Fruit fly (Drosophila melanogaster): ENCODE results near the gene CG32055.
A peak's percentile ranks its signal among the peaks of the same experiment; 100 is the strongest.

The CG32055 gene

DNA sequence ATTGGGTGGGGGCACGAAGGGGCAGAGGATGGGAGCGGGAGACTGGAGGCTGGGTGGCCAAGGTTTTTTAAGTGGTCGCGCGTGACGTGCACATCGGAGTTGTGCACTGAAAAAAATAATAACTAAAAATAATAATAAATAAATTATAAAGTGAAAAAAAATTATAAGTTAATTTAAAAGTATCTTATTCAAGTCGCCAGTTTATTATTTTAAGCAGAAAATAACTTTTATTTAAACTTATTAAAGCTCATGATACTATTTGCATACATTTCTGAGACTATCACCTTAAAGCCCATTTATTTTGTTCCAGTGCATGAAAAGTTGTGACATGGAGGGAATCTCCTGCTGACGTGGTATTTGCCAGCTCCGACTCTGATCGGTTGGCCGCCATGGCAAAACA is 22.3 kb upstream of the CG32055 start:
- TF ChIP-seq CG31627 (GFP tag; optimal IDR thresholded peaks at IDR 0.05): peak; percentile 8
- peak; percentile 43 for TF ChIP-seq OdsH (GFP tag; optimal IDR thresholded peaks at IDR 0.05)
- TF ChIP-seq CG4318 (GFP tag; optimal IDR thresholded peaks at IDR 0.05): peak; percentile 10
- TF ChIP-seq Hr39 (GFP tag; optimal IDR thresholded peaks at IDR 0.05): peak; percentile 5
- TF ChIP-seq CG9139 (GFP tag; optimal IDR thresholded peaks at IDR 0.05): peak; percentile 3
- TF ChIP-seq CG15336 (GFP tag; IDR thresholded peaks at IDR 0.05): peak; percentile 47; the same call in 1 of the 2 replicates
- no peak for TF ChIP-seq Blimp-1 (GFP tag; optimal IDR thresholded peaks at IDR 0.05)
- no peak for TF ChIP-seq CG16779 (tag; optimal IDR thresholded peaks at IDR 0.05)
- TF ChIP-seq acj6 (GFP tag; optimal IDR thresholded peaks at IDR 0.05): peak; percentile 24
- TF ChIP-seq ss (GFP tag; optimal IDR thresholded peaks at IDR 0.05): peak; percentile 24 to 53
- peak; percentile 51 for TF ChIP-seq achi (GFP tag; optimal IDR thresholded peaks at IDR 0.05)
- peak; percentile 21 for TF ChIP-seq Met (GFP tag; optimal IDR thresholded peaks at IDR 0.05)
- peak; percentile 66; the same call in 2 of the 3 replicates for TF ChIP-seq CG8119 (GFP tag; IDR thresholded peaks at IDR 0.05)
- peak; percentile 39 for TF ChIP-seq CG3032 (tag; optimal IDR thresholded peaks at IDR 0.05)
- peak; percentile 16 for TF ChIP-seq Hr4 (GFP tag; optimal IDR thresholded peaks at IDR 0.05)
- TF ChIP-seq eg (GFP tag; IDR thresholded peaks at IDR 0.05): no peak
- TF ChIP-seq Sox15 (GFP tag; optimal IDR thresholded peaks at IDR 0.05): peak; percentile 3
- peak; percentile 36 for TF ChIP-seq esn (GFP tag; optimal IDR thresholded peaks at IDR 0.05)
- no peak for TF ChIP-seq Lpt (GFP tag; optimal IDR thresholded peaks at IDR 0.05)
- TF ChIP-seq CG6792 (GFP tag; optimal IDR thresholded peaks at IDR 0.05): peak; percentile 31
- TF ChIP-seq svp (GFP tag): peak; percentile 41
- no peak for TF ChIP-seq CG11294 (GFP tag; IDR thresholded peaks at IDR 0.05)
- TF ChIP-seq CG8632 (GFP tag; optimal IDR thresholded peaks at IDR 0.05): peak; percentile 46
- TF ChIP-seq CG10669 (GFP tag; optimal IDR thresholded peaks at IDR 0.05): no peak
- peak; percentile 51 for TF ChIP-seq CG32006 (GFP tag; optimal IDR thresholded peaks at IDR 0.05)
- peak; percentile 48 for TF ChIP-seq CG34406 (GFP tag; optimal IDR thresholded peaks at IDR 0.05)
- TF ChIP-seq Smox (GFP tag; optimal IDR thresholded peaks at IDR 0.05): peak; percentile 28
- peak; percentile 1 for TF ChIP-seq lz (GFP tag; optimal IDR thresholded peaks at IDR 0.05)
- TF ChIP-seq CG6163 (GFP tag; IDR thresholded peaks at IDR 0.05): no peak
- peak; percentile 50 for TF ChIP-seq CG10631 (GFP tag; optimal IDR thresholded peaks at IDR 0.05)

DNA sequence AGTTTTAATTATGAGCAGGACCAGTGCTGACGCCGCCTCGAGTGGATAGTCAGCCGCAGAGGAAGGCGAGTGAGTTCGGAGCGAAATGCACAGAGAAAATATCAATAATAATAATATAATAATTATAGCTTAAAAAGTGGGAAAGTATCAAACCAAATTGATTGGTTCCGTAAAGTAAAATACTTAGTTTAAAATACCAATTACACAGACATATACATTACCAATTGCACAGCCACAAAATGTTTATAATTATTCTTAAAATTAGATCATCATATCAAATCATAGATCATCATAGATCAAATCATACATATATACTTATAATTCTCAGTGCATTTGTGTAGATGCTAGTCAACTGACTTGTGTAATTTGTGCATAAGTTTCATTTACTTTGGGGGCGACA is 18.6 kb upstream of the CG32055 start:
- TF ChIP-seq esn (GFP tag; optimal IDR thresholded peaks at IDR 0.05): no peak
- peak; percentile 1 for TF ChIP-seq CG10631 (GFP tag; optimal IDR thresholded peaks at IDR 0.05)
- TF ChIP-seq CG15336 (GFP tag; IDR thresholded peaks at IDR 0.05): no peak
- no peak for TF ChIP-seq cyc (GFP tag; optimal IDR thresholded peaks at IDR 0.05)
- TF ChIP-seq CG7368 (GFP tag; optimal IDR thresholded peaks at IDR 0.05): no peak
- peak; percentile 40 for TF ChIP-seq Ets96B (tag; optimal IDR thresholded peaks at IDR 0.05)
- no peak for TF ChIP-seq CG34406 (GFP tag; optimal IDR thresholded peaks at IDR 0.05)
- no peak for TF ChIP-seq Eip75B (GFP tag; optimal IDR thresholded peaks at IDR 0.05)
- no peak for TF ChIP-seq salr (GFP tag; optimal IDR thresholded peaks at IDR 0.05)
- TF ChIP-seq CG3032 (tag; optimal IDR thresholded peaks at IDR 0.05): peak; percentile 32
- peak; percentile 36 for TF ChIP-seq dsx (GFP tag; optimal IDR thresholded peaks at IDR 0.05; ENCODE audit: poor library complexity, severe bottlenecking)
- peak; percentile 55 for TF ChIP-seq Eip78C (GFP tag)
- no peak for TF ChIP-seq Gug (GFP tag; IDR thresholded peaks at IDR 0.05)
- no peak for TF ChIP-seq CG10669 (GFP tag; optimal IDR thresholded peaks at IDR 0.05)
- no peak for TF ChIP-seq CG8119 (GFP tag; IDR thresholded peaks at IDR 0.05)
- peak; percentile 18 for TF ChIP-seq spab (GFP tag; optimal IDR thresholded peaks at IDR 0.05)
- TF ChIP-seq fd85E (GFP tag; optimal IDR thresholded peaks at IDR 0.05): no peak
- no peak for TF ChIP-seq Smox (GFP tag; optimal IDR thresholded peaks at IDR 0.05)
- TF ChIP-seq CG1621 (tag; optimal IDR thresholded peaks at IDR 0.05): no peak
- TF ChIP-seq achi (GFP tag; optimal IDR thresholded peaks at IDR 0.05): no peak

Data from whole organism, prepupa.